Worm (Caenorhabditis elegans) whole organism, mixed stage, embryonic: ENCODE results near the gene F26G1.5.

Experiments used
- ceh-83 ChIP-seq: fragments of 200-800 bp; sonication (Bioruptor generic); optimal IDR thresholded peaks from 2 replicates; lab custom pipeline; 2018; ENCODE audit warnings: mild to moderate bottlenecking, missing genetic modification characterization, missing compliant biosample characterization
- elt-1 ChIP-seq: sonication (generic microtip); optimal IDR thresholded peaks from 2 replicates; lab custom pipeline; 2017; ENCODE audit warnings: missing genetic modification characterization, mild to moderate bottlenecking, missing compliant biosample characterization, antibody characterized with exemption, moderate library complexity, borderline replicate concordance; ENCODE audit not compliant: insufficient read depth
- elt-3 ChIP-seq: fragments of 150-350 bp; optimal IDR thresholded peaks from 2 replicates; lab custom pipeline; 2014; ENCODE audit warnings: missing biosample characterization, missing genetic modification characterization
- ham-2 ChIP-seq: fragments of 200-800 bp; sonication (Bioruptor generic); optimal IDR thresholded peaks from 2 replicates; lab custom pipeline; 2018; ENCODE audit warnings: mild to moderate bottlenecking, missing genetic modification characterization, missing compliant biosample characterization
- hlh-1 ChIP-seq: fragments of 150-350 bp; optimal IDR thresholded peaks from 2 replicates; lab custom pipeline; 2014; ENCODE audit warnings: missing biosample characterization, missing genetic modification reagents, missing genetic modification characterization
- lin-32 ChIP-seq: fragments of 200-800 bp; sonication (Bioruptor generic); optimal IDR thresholded peaks from 2 replicates; lab custom pipeline; 2018; ENCODE audit warnings: mild to moderate bottlenecking, missing genetic modification characterization, missing compliant biosample characterization
- lsy-2 ChIP-seq: fragments of 150-350 bp; optimal IDR thresholded peaks from 2 replicates; lab custom pipeline; 2014; ENCODE audit warnings: missing biosample characterization, missing genetic modification characterization
- mep-1 ChIP-seq: fragments of 150-350 bp; optimal IDR thresholded peaks from 2 replicates; lab custom pipeline; 2017; ENCODE audit warnings: missing biosample characterization, missing genetic modification reagents, missing genetic modification characterization, inconsistent platforms
- tbx-8 ChIP-seq: fragments of 200-800 bp; sonication (Bioruptor generic); optimal IDR thresholded peaks from 2 replicates; lab custom pipeline; 2018; ENCODE audit warnings: mild to moderate bottlenecking, missing genetic modification characterization, moderate library complexity, missing compliant biosample characterization
- unc-62 ChIP-seq: fragments of 150-350 bp; optimal IDR thresholded peaks from 2 replicates; lab custom pipeline; 2014; ENCODE audit warnings: missing biosample characterization, missing genetic modification reagents, missing genetic modification characterization
- ztf-11 ChIP-seq: fragments of 150-350 bp; optimal IDR thresholded peaks from 2 replicates; lab custom pipeline; 2014; ENCODE audit warnings: missing biosample characterization, missing genetic modification characterization

F26G1.5 gene

DNA sequence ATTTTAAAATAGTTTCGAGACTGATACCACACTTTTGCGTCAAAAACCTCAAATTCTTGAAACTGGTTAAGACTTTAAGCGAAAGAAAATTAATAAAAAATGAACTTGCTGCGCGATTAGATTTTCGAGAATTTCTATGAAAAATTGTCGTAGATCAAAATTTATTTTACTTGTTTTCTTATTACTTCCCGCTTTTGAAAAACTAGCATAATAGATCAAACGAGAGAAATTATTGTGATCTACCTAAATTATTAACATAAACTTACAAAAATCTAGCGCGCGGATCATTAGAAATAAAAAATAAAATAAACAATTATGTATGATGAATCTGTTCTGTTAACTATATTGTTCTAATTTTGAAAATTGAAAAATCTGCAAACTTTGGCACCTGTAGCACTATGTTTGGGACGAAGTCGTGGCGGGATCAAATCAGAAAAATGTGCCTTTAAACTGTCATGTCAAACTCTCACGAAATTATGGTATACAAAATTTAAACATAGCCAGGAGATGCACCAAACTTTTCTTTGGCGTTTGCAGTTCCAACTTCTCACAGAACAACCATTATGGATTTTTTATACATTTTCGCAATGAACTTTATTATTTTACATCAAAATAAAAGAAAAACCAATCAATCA, 44.3 kb downstream of the F26G1.5 start:
- no peak for TF ChIP-seq elt-1 (tag; lab: Kevin White, UChicago)
- TF ChIP-seq tbx-8 (GFP tag; lab: Kevin White, UChicago) = no peak
- no peak for TF ChIP-seq mep-1 (tag; lab: Kevin White, UChicago)
- no peak for TF ChIP-seq lsy-2 (tag; lab: Kevin White, UChicago)
- no peak for TF ChIP-seq lin-32 (GFP tag; lab: Kevin White, UChicago)
- TF ChIP-seq hlh-1 = no peak
- no peak for TF ChIP-seq ham-2 (GFP tag; lab: Kevin White, UChicago)
- TF ChIP-seq ceh-83 (GFP tag; lab: Kevin White, UChicago) = no peak
- TF ChIP-seq elt-3 = no peak
- TF ChIP-seq unc-62 = no peak
- TF ChIP-seq, all 35 proteins: peak for 0

ce11 chrII:4726120-4726519, 45.1 kb downstream of the F26G1.5 start, which contains the start of gene F10G7.10:
TSS of gene F10G7.10 (minus strand) at chrII:4726264.
- TF ChIP-seq ztf-11 (tag; lab: Kevin White, UChicago) (no peak), hlh-1 (peak; percentile 12)
- TF ChIP-seq, all 35 proteins: peak for 1
